Worm (Caenorhabditis elegans) whole organism, young adult: ENCODE results near the gene ssr-2.

Experiments
- egl-44 ChIP-seq: fragments of 200-800 bp; sonication (Bioruptor generic); IDR thresholded peaks from 2 replicates; pipeline ENCODE4 v1.3.6; 2022; ENCODE audit warnings: missing genetic modification reagents, missing genetic modification characterization, missing compliant biosample characterization
- nhr-120 ChIP-seq: fragments of 200-800 bp; sonication (Bioruptor generic); IDR thresholded peaks from 2 replicates; pipeline ENCODE4 v1.3.6; 2022; ENCODE audit warnings: missing genetic modification characterization, missing compliant biosample characterization

DNA sequence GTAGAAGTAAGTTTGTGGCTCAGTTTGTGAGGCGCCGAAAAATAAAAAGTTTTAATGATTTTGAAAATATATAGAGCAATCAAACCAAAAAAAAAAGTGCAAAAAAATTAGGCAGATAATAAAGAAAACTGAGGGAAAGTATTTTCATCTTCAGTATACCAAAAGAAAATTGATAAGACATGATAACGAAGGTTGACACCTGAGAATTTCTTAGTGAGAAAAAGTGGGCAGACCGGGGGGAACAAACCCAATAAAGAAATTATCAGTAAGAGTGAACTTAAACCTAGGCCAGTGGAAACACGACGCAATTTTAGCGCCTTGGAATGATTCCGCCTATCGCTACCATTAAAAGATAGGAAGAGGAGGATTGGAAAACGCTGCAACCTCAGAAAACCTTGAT lies 11.1 kb upstream of the ssr-2 start:
- no peak for TF ChIP-seq nhr-120 (GFP tag; lab: Robert Waterston, UW)
- no peak for TF ChIP-seq egl-44 (GFP tag; lab: Robert Waterston, UW)
